Fruit fly (Drosophila melanogaster) whole organism, embryonic: ENCODE data around the gene Unc50.
A peak's percentile ranks its signal among the peaks of the same experiment; 100 is the strongest.

Experiments used
- ATbp ChIP-seq: fragments of 200-800 bp; sonication (Bioruptor generic); optimal IDR thresholded peaks from 2 replicates; lab custom pipeline; 2017; ENCODE audit warnings: missing biosample characterization, mild to moderate bottlenecking, missing genetic modification characterization, missing genetic modification reagents
- Antp ChIP-seq: fragments of 200-800 bp; sonication (Bioruptor generic); optimal IDR thresholded peaks from 3 replicates; lab custom pipeline; 2016; ENCODE audit warnings: missing biosample characterization, missing genetic modification characterization
- BEAF-32 ChIP-seq: fragments of 200-800 bp; sonication (Bioruptor generic); optimal IDR thresholded peaks from 3 replicates; lab custom pipeline; 2017; ENCODE audit warnings: missing biosample characterization, missing genetic modification characterization, mild to moderate bottlenecking, moderate library complexity, missing genetic modification reagents
- CG11085 ChIP-seq: fragments of 200-800 bp; sonication (Bioruptor generic); IDR thresholded peaks from 2 replicates; pipeline ENCODE4 v1.3.6; 2022; ENCODE audit warnings: missing biosample characterization, missing genetic modification characterization
- CG11247 ChIP-seq: fragments of 200-800 bp; sonication (Bioruptor generic); IDR thresholded peaks from 2 replicates; pipeline ENCODE4 v1.3.6; 2022; ENCODE audit warnings: missing biosample characterization, missing genetic modification characterization
- CG11723 ChIP-seq: fragments of 200-800 bp; sonication (Bioruptor generic); optimal IDR thresholded peaks from 2 replicates; lab custom pipeline; 2017; ENCODE audit warnings: missing biosample characterization, mild to moderate bottlenecking, missing genetic modification characterization
- CG12071 ChIP-seq: fragments of 200-800 bp; sonication (Bioruptor generic); optimal IDR thresholded peaks from 3 replicates; lab custom pipeline; 2018; ENCODE audit warnings: missing biosample characterization, mild to moderate bottlenecking, missing genetic modification characterization
- CG12236 ChIP-seq: fragments of 200-800 bp; sonication (Bioruptor generic); optimal IDR thresholded peaks from 2 replicates; lab custom pipeline; 2016; ENCODE audit warnings: missing biosample characterization, missing genetic modification characterization
- CG12299 ChIP-seq: fragments of 200-800 bp; sonication (Bioruptor generic); optimal IDR thresholded peaks from 2 replicates; lab custom pipeline; 2018; ENCODE audit warnings: missing biosample characterization, mild to moderate bottlenecking, missing genetic modification characterization
- CG13775 ChIP-seq: fragments of 200-800 bp; sonication (Bioruptor generic); optimal IDR thresholded peaks from 3 replicates; lab custom pipeline; 2017; ENCODE audit warnings: missing biosample characterization, mild to moderate bottlenecking, missing genetic modification characterization
- CG15514 ChIP-seq: fragments of 200-800 bp; sonication (Bioruptor generic); optimal IDR thresholded peaks from 3 replicates; lab custom pipeline; 2017; ENCODE audit warnings: missing biosample characterization, missing genetic modification characterization, mild to moderate bottlenecking, moderate library complexity, missing genetic modification reagents
- CG16813 ChIP-seq: fragments of 200-800 bp; sonication (Bioruptor generic); IDR thresholded peaks from 3 replicates; pipeline ENCODE4 v1.3.6; 2022; ENCODE audit warnings: missing biosample characterization, missing genetic modification characterization; ENCODE audit not compliant: partially characterized antibody
- CG1792 ChIP-seq: fragments of 200-800 bp; sonication (Bioruptor generic); optimal IDR thresholded peaks from 2 replicates; lab custom pipeline; 2016; ENCODE audit warnings: missing biosample characterization, missing genetic modification characterization
- CG31441 ChIP-seq: fragments of 200-800 bp; sonication (Bioruptor generic); IDR thresholded peaks from 2 replicates; pipeline ENCODE4 v1.3.6; 2022; ENCODE audit warnings: missing biosample characterization, missing genetic modification characterization
- CG3163 ChIP-seq: fragments of 200-800 bp; sonication (Bioruptor generic); optimal IDR thresholded peaks from 3 replicates; lab custom pipeline; 2016; ENCODE audit warnings: missing biosample characterization, missing genetic modification characterization
- CG3838 ChIP-seq: fragments of 200-800 bp; sonication (Bioruptor generic); optimal IDR thresholded peaks from 3 replicates; lab custom pipeline; 2016; ENCODE audit warnings: missing biosample characterization, missing genetic modification characterization
- CG3995 ChIP-seq: fragments of 200-800 bp; sonication (Bioruptor generic); optimal IDR thresholded peaks from 3 replicates; lab custom pipeline; 2016; ENCODE audit warnings: missing biosample characterization, missing genetic modification characterization
- CG4617 ChIP-seq: fragments of 200-800 bp; sonication (Bioruptor generic); optimal IDR thresholded peaks from 3 replicates; lab custom pipeline; 2016; ENCODE audit warnings: missing biosample characterization, missing genetic modification characterization, borderline replicate concordance
- CG4854 ChIP-seq: fragments of 200-800 bp; sonication (Bioruptor generic); optimal IDR thresholded peaks from 2 replicates; lab custom pipeline; 2016; ENCODE audit warnings: missing biosample characterization, missing genetic modification characterization, inconsistent platforms
- CG6683 ChIP-seq: fragments of 200-800 bp; sonication (Bioruptor generic); optimal IDR thresholded peaks from 2 replicates; lab custom pipeline; 2017; ENCODE audit warnings: missing biosample characterization, mild to moderate bottlenecking, missing genetic modification characterization, missing genetic modification reagents
- CG7963 ChIP-seq: fragments of 200-800 bp; sonication (Bioruptor generic); IDR thresholded peaks from 3 replicates; pipeline ENCODE4 v1.3.6; 2022; ENCODE audit warnings: missing biosample characterization, missing genetic modification characterization; ENCODE audit not compliant: partially characterized antibody
- E2f2 ChIP-seq: fragments of 200-800 bp; sonication (Bioruptor generic); IDR thresholded peaks from 2 replicates; pipeline ENCODE4 v1.3.6; 2022; ENCODE audit warnings: missing biosample characterization, missing genetic modification characterization
- Elba2 ChIP-seq: fragments of 200-800 bp; sonication (Bioruptor generic); optimal IDR thresholded peaks from 3 replicates; lab custom pipeline; 2016; ENCODE audit warnings: missing biosample characterization, missing genetic modification characterization
- Fer2 ChIP-seq: fragments of 200-800 bp; sonication (Bioruptor generic); optimal IDR thresholded peaks from 2 replicates; lab custom pipeline; 2018; ENCODE audit warnings: missing biosample characterization, mild to moderate bottlenecking, missing genetic modification characterization, moderate library complexity
- Jarid2 ChIP-seq: fragments of 200-800 bp; sonication (Bioruptor generic); optimal IDR thresholded peaks from 3 replicates; lab custom pipeline; 2017; ENCODE audit warnings: mild to moderate bottlenecking, missing biosample characterization, missing genetic modification reagents, missing genetic modification characterization
- Lpt ChIP-seq: fragments of >200 bp; optimal IDR thresholded peaks from 2 replicates; lab custom pipeline; 2018; ENCODE audit warnings: missing biosample characterization, missing genetic modification characterization
- NFAT ChIP-seq: fragments of 200-800 bp; sonication (Bioruptor generic); IDR thresholded peaks from 2 replicates; pipeline ENCODE4 v1.3.6; 2022; ENCODE audit warnings: missing biosample characterization, missing genetic modification characterization
- PHDP ChIP-seq: fragments of 200-800 bp; sonication (Bioruptor generic); optimal IDR thresholded peaks from 3 replicates; lab custom pipeline; 2018; ENCODE audit warnings: missing biosample characterization, mild to moderate bottlenecking, missing genetic modification characterization, moderate library complexity
- Pdp1 ChIP-seq, 2 experiments: fragments of 200-800 bp; sonication (Bioruptor generic); optimal IDR thresholded peaks; 3 replicates each; lab custom pipeline; 2016; ENCODE audit warnings: missing biosample characterization in 2 of 2, missing genetic modification characterization in 2 of 2, mild to moderate bottlenecking in 1 of 2, moderate library complexity in 1 of 2
- Scr ChIP-seq: fragments of 200-800 bp; sonication (Bioruptor generic); IDR thresholded peaks from 2 replicates; pipeline ENCODE4 v1.3.6; 2022; ENCODE audit warnings: missing biosample characterization, missing genetic modification characterization; ENCODE audit not compliant: partially characterized antibody
- Sry-δ ChIP-seq: fragments of 200-800 bp; sonication (Bioruptor generic); optimal IDR thresholded peaks from 2 replicates; lab custom pipeline; 2016; ENCODE audit warnings: missing biosample characterization, missing genetic modification characterization
- ac ChIP-seq: fragments of 200-800 bp; sonication (Bioruptor generic); optimal IDR thresholded peaks from 3 replicates; lab custom pipeline; 2017; ENCODE audit warnings: missing biosample characterization, mild to moderate bottlenecking, missing genetic modification characterization
- ems ChIP-seq: fragments of 200-800 bp; sonication (Bioruptor generic); optimal IDR thresholded peaks from 3 replicates; lab custom pipeline; 2016; ENCODE audit warnings: missing biosample characterization, missing genetic modification characterization
- eve ChIP-seq, 2 experiments: fragments of >200 bp; optimal IDR thresholded peaks; 2 replicates each; lab custom pipeline; 2017; ENCODE audit warnings: missing biosample characterization in 2 of 2, missing genetic modification characterization in 2 of 2
- ftz-f1 ChIP-seq: fragments of 200-800 bp; sonication (Bioruptor generic); optimal IDR thresholded peaks from 2 replicates; lab custom pipeline; 2016; ENCODE audit warnings: missing biosample characterization, missing genetic modification characterization
- hbn ChIP-seq: fragments of 200-800 bp; sonication (Bioruptor generic); IDR thresholded peaks from 2 replicates; pipeline ENCODE4 v1.3.6; 2022; ENCODE audit warnings: missing biosample characterization, missing genetic modification characterization; ENCODE audit not compliant: partially characterized antibody
- hth ChIP-seq: fragments of >200 bp; optimal IDR thresholded peaks from 2 replicates; lab custom pipeline; 2017; ENCODE audit warnings: inconsistent platforms
- lov ChIP-seq, 2 experiments: fragments of 200-800 bp in 1 of 2; fragments of >200 bp in 1 of 2; sonication (Bioruptor generic) in 1 of 2; IDR thresholded peaks in 1 of 2; optimal IDR thresholded peaks in 1 of 2; 2 replicates in 1 of 2; 3 replicates in 1 of 2; pipeline versions ENCODE4 v1.3.6 to Lab custom; 2017 to 2022; ENCODE audit warnings: missing biosample characterization in 1 of 2, missing genetic modification characterization in 1 of 2
- nerfin-2 ChIP-seq: fragments of 200-800 bp; sonication (Bioruptor generic); IDR thresholded peaks from 2 replicates; pipeline ENCODE4 v1.3.6; 2022; ENCODE audit warnings: missing biosample characterization, missing genetic modification characterization; ENCODE audit not compliant: partially characterized antibody
- oc ChIP-seq: fragments of 200-800 bp; sonication (Bioruptor generic); optimal IDR thresholded peaks from 2 replicates; lab custom pipeline; 2018; ENCODE audit warnings: missing biosample characterization, mild to moderate bottlenecking, missing genetic modification characterization, moderate library complexity
- onecut ChIP-seq: fragments of 200-800 bp; sonication (Bioruptor generic); IDR thresholded peaks from 2 replicates; pipeline ENCODE4 v1.3.6; 2022; ENCODE audit warnings: missing biosample characterization, missing genetic modification characterization
- pho ChIP-seq: fragments of 200-800 bp; sonication (Bioruptor generic); optimal IDR thresholded peaks from 2 replicates; lab custom pipeline; 2016; ENCODE audit warnings: missing biosample characterization, missing genetic modification characterization
- pnt ChIP-seq: fragments of 200-800 bp; sonication (Bioruptor generic); optimal IDR thresholded peaks from 3 replicates; lab custom pipeline; 2016; ENCODE audit warnings: missing biosample characterization, missing genetic modification characterization
- pros ChIP-seq: fragments of 200-800 bp; sonication (Bioruptor generic); optimal IDR thresholded peaks from 3 replicates; lab custom pipeline; 2019; ENCODE audit warnings: missing biosample characterization, mild to moderate bottlenecking, missing genetic modification characterization, moderate library complexity
- psq ChIP-seq: fragments of 200-800 bp; sonication (Bioruptor generic); optimal IDR thresholded peaks from 2 replicates; lab custom pipeline; 2017; ENCODE audit warnings: missing biosample characterization, missing genetic modification characterization
- pzg ChIP-seq: fragments of 200-800 bp; sonication (Bioruptor generic); optimal IDR thresholded peaks from 3 replicates; lab custom pipeline; 2018; ENCODE audit warnings: missing biosample characterization, mild to moderate bottlenecking, missing genetic modification characterization, moderate library complexity
- repo ChIP-seq: fragments of 200-800 bp; sonication (Bioruptor generic); optimal IDR thresholded peaks from 2 replicates; lab custom pipeline; 2016; ENCODE audit warnings: missing biosample characterization, missing genetic modification characterization
- row ChIP-seq: fragments of 200-800 bp; sonication (Bioruptor generic); IDR thresholded peaks from 3 replicates; pipeline ENCODE4 v1.3.6; 2022; ENCODE audit warnings: missing biosample characterization, missing genetic modification characterization
- stwl ChIP-seq: fragments of 200-800 bp; sonication (Bioruptor generic); optimal IDR thresholded peaks from 3 replicates; lab custom pipeline; 2018; ENCODE audit warnings: missing biosample characterization, mild to moderate bottlenecking, missing genetic modification characterization, moderate library complexity
- vvl ChIP-seq: fragments of 200-800 bp; sonication (Bioruptor generic); IDR thresholded peaks from 2 replicates; pipeline ENCODE4 v1.3.6; 2022; ENCODE audit warnings: missing biosample characterization, missing genetic modification characterization

Gene Unc50

DNA sequence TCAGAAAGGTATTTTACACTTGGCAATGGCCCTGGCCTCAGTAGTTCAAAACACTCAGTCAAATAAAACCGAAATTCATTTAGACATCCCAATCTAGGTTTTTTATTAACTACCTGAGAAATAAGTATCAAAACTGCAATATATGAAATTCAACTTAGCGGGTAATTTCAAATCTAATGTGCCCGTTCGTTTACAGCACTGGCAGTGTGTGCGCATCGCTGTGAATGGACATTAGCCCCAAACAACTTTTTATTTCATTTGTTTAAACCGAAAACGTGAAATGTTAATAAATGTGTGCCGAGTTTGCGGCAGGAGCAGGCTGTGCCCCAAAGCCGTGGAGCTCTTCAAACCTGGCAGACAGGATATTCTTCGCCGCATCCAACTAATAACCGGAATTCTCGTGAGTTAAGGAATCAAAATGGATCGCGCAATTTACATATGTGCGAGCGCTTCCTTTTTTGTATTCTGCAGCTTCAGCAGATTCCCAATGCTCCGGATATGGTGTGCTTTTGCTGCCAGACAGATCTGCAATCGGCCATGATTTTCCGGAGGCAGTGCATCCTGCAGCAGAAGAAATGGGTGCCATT, 46.6 kb upstream of the Unc50 start, which contains the start of gene nom (continued):
- TF ChIP-seq Jarid2 (GFP tag; lab: Kevin White, UChicago): no peak
- no peak for TF ChIP-seq CG16813 (GFP tag; lab: Robert Waterston, UW)
- TF ChIP-seq BEAF-32 (GFP tag; lab: Kevin White, UChicago): peak; percentile 10
- TF ChIP-seq E2f2 (GFP tag; lab: Robert Waterston, UW): peak; percentile 89
- TF ChIP-seq Sry-δ: no peak
- TF ChIP-seq stwl: peak; percentile 49
- TF ChIP-seq CG13775 (GFP tag; lab: Kevin White, UChicago): no peak
- TF ChIP-seq ac (GFP tag; lab: Kevin White, UChicago): no peak
- no peak for TF ChIP-seq CG3995 (GFP tag; lab: Kevin White, UChicago)
- no peak for TF ChIP-seq lov (optimal IDR thresholded peaks at IDR 0.05; lab: Kevin White, UChicago)
- TF ChIP-seq lov (GFP tag; IDR thresholded peaks at IDR 0.05; lab: Robert Waterston, UW): no peak
- peak; percentile 40 for TF ChIP-seq CG4617
- TF ChIP-seq CG1792 (GFP tag; lab: Kevin White, UChicago): no peak
- no peak for TF ChIP-seq pros
- no peak for TF ChIP-seq hbn (GFP tag; lab: Robert Waterston, UW)
- no peak for TF ChIP-seq CG6683 (GFP tag; lab: Kevin White, UChicago)
- no peak for TF ChIP-seq CG11085 (GFP tag; lab: Robert Waterston, UW)
- TF ChIP-seq PHDP (tag; lab: Kevin White, UChicago): no peak
- no peak for TF ChIP-seq CG11247 (GFP tag; lab: Robert Waterston, UW)
- peak; percentile 48 for TF ChIP-seq pzg (GFP tag; lab: Kevin White, UChicago)
- no peak for TF ChIP-seq ems
- no peak for TF ChIP-seq Fer2
- 0 out of 2 replicates have a peak, but pooled peaks have one; percentile 7 for TF ChIP-seq Scr
- TF ChIP-seq psq (GFP tag; lab: Kevin White, UChicago): no peak
- no peak for TF ChIP-seq Elba2 (GFP tag; lab: Kevin White, UChicago)
- no peak for TF ChIP-seq repo (GFP tag; lab: Kevin White, UChicago)
- TF ChIP-seq oc: no peak
- no peak for TF ChIP-seq Antp (GFP tag; lab: Kevin White, UChicago)
- no peak for TF ChIP-seq CG7963 (GFP tag; lab: Robert Waterston, UW)
- TF ChIP-seq hth (lab: Kevin White, UChicago): no peak
- no peak for TF ChIP-seq NFAT (GFP tag; lab: Robert Waterston, UW)
- TF ChIP-seq CG12236 (GFP tag; lab: Kevin White, UChicago): no peak
- no peak for TF ChIP-seq eve (GFP tag; optimal IDR thresholded peaks at IDR 0.05; lab: Kevin White, UChicago)
- peak; percentile 6; the same call in 1 of the 3 replicates for TF ChIP-seq row (GFP tag; lab: Robert Waterston, UW)
- TF ChIP-seq CG11723 (GFP tag; lab: Kevin White, UChicago): no peak
- no peak for TF ChIP-seq CG12299 (tag; lab: Kevin White, UChicago)
- no peak for TF ChIP-seq CG4854
- no peak for TF ChIP-seq CG31441 (GFP tag; lab: Robert Waterston, UW)
- no peak for TF ChIP-seq nerfin-2
- peak in 1 of 2 experiments; percentile 49 for TF ChIP-seq Pdp1 (GFP tag; optimal IDR thresholded peaks at IDR 0.05; lab: Kevin White, UChicago)
- no peak for TF ChIP-seq pnt
- TF ChIP-seq vvl (GFP tag; lab: Robert Waterston, UW): 0 out of 2 replicates have a peak, but pooled peaks have one; percentile 29
- no peak for TF ChIP-seq ftz-f1 (GFP tag; lab: Kevin White, UChicago)
- TF ChIP-seq CG3838 (GFP tag; lab: Kevin White, UChicago): no peak
- TF ChIP-seq Lpt: no peak
- no peak for TF ChIP-seq ATbp
- TF ChIP-seq onecut (GFP tag; lab: Robert Waterston, UW): no peak
- no peak for TF ChIP-seq pho (GFP tag; lab: Kevin White, UChicago)
- no peak for TF ChIP-seq CG15514 (GFP tag; lab: Kevin White, UChicago)
- no peak for TF ChIP-seq CG12071 (GFP tag; lab: Kevin White, UChicago)
- no peak for TF ChIP-seq CG3163 (GFP tag; lab: Kevin White, UChicago)
